Worm (Caenorhabditis elegans): ENCODE results near the gene clec-254.

- no peak for TF ChIP-seq ztf-11 (tag; optimal IDR thresholded peaks at IDR 0.05)
- TF ChIP-seq lin-13 (tag; optimal IDR thresholded peaks at IDR 0.05) = no peak
- no peak for TF ChIP-seq pha-4 (tag; optimal IDR thresholded peaks at IDR 0.05)
- TF ChIP-seq lsy-2 (tag; optimal IDR thresholded peaks at IDR 0.05) = no peak
- TF ChIP-seq nhr-237 (tag; optimal IDR thresholded peaks at IDR 0.05) = no peak
- no peak for TF ChIP-seq elt-3 (tag; optimal IDR thresholded peaks at IDR 0.05)
- no peak for TF ChIP-seq nhr-76 (tag; optimal IDR thresholded peaks at IDR 0.05)
- TF ChIP-seq nhr-2 (tag; optimal IDR thresholded peaks at IDR 0.05) = no peak
Observed at ce11 chrV:18803260-18803659, 49.0 kb upstream of the clec-254 start, which contains the start of gene C54E10.10.

All from whole organism, mixed stage, embryonic.